Worm (Caenorhabditis elegans) whole organism, midembryonic: ENCODE measurements around the gene F58H1.6.

ENCODE experiments used
- T22C8.4 ChIP-seq: fragments of 200-800 bp; sonication (Bioruptor generic); IDR thresholded peaks from 2 replicates; pipeline ENCODE4 v1.3.6; 2022; ENCODE audit warnings: missing genetic modification characterization, missing compliant biosample characterization
- cog-1 ChIP-seq: sonication (generic microtip); optimal IDR thresholded peaks from 2 replicates; lab custom pipeline; 2016; ENCODE audit warnings: missing genetic modification characterization, missing compliant biosample characterization
- flt-1 ChIP-seq: fragments of 200-800 bp; sonication (Bioruptor generic); IDR thresholded peaks from 2 replicates; pipeline ENCODE4 v1.3.6; 2022; ENCODE audit warnings: missing genetic modification characterization, missing compliant biosample characterization
- klf-2 ChIP-seq: fragments of 200-800 bp; sonication (Bioruptor generic); conservative IDR thresholded peaks from 2 replicates; pipeline ENCODE4 v1.3.6; 2022; ENCODE audit warnings: missing genetic modification reagents, missing genetic modification characterization, missing compliant biosample characterization
- med-1 ChIP-seq: sonication (generic microtip); optimal IDR thresholded peaks from 2 replicates; lab custom pipeline; 2017; ENCODE audit warnings: missing genetic modification characterization, mild to moderate bottlenecking, missing compliant biosample characterization, antibody characterized with exemption, missing genetic modification reagents; ENCODE audit not compliant: insufficient read depth
- ref-1 ChIP-seq: fragments of 200-800 bp; sonication (Bioruptor generic); conservative IDR thresholded peaks from 2 replicates; pipeline ENCODE4 v1.3.6; 2022; ENCODE audit warnings: missing genetic modification reagents, missing genetic modification characterization, missing compliant biosample characterization
- tab-1 ChIP-seq: fragments of 200-800 bp; sonication (Bioruptor generic); IDR thresholded peaks from 2 replicates; pipeline ENCODE4 v1.3.6; 2022; ENCODE audit warnings: missing genetic modification characterization, missing compliant biosample characterization
- ztf-23 ChIP-seq: fragments of 200-800 bp; sonication (Bioruptor generic); IDR thresholded peaks from 2 replicates; pipeline ENCODE4 v1.3.6; 2022; ENCODE audit warnings: missing genetic modification reagents, missing genetic modification characterization, missing compliant biosample characterization
- ztf-29 ChIP-seq: fragments of 200-800 bp; sonication (Bioruptor generic); IDR thresholded peaks from 2 replicates; pipeline ENCODE4 v1.3.6; 2022; ENCODE audit warnings: missing genetic modification reagents, missing genetic modification characterization, missing compliant biosample characterization

F58H1.6 gene

ce11 chrV:11942325-11942724 is at the start of gene F58H1.6:
Gene F58H1.6 (plus strand): TSS chrV:11942625.
- no peak for TF ChIP-seq cog-1 (tag; lab: Kevin White, UChicago)
- no peak for TF ChIP-seq tab-1
- TF ChIP-seq ztf-29 (GFP tag; lab: Robert Waterston, UW) = no peak
- TF ChIP-seq T22C8.4 (GFP tag; lab: Robert Waterston, UW) = no peak
- no peak for TF ChIP-seq klf-2 (GFP tag; lab: Robert Waterston, UW)
- TF ChIP-seq ref-1 (GFP tag; lab: Robert Waterston, UW) = no peak

DNA sequence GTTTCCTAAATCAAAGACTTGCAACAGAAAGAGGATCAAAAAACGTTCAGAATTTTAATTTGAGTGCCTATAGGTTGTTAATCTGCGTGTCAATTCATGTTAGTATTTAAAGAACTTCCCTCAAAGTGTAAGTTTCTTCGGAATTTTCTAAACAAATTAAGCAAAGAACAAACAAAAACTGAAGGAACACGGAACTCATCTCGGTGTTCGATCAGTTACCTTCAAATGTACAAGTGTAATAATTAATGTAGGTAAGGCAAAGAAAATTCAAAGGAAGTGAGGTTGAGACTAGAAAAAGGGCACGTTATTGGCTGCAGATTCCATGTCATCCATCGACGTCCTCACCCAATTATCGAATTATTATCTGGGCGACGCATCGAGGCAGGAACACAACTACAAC is 48.5 kb upstream of the F58H1.6 start, which contains the start of gene K12G11.6:
K12G11.6 (plus strand) TSS at position 357 of the 400 bp plus-strand sequence.
- TF ChIP-seq klf-2 (GFP tag; lab: Robert Waterston, UW) (no peak), ztf-29 (GFP tag; lab: Robert Waterston, UW) (no peak), tab-1 (no peak), ztf-23 (GFP tag; lab: Robert Waterston, UW) (no peak), cog-1 (tag; lab: Kevin White, UChicago) (no peak), med-1 (no peak), T22C8.4 (GFP tag; lab: Robert Waterston, UW) (no peak), flt-1 (GFP tag; lab: Robert Waterston, UW) (no peak), ref-1 (GFP tag; lab: Robert Waterston, UW) (no peak)

DNA sequence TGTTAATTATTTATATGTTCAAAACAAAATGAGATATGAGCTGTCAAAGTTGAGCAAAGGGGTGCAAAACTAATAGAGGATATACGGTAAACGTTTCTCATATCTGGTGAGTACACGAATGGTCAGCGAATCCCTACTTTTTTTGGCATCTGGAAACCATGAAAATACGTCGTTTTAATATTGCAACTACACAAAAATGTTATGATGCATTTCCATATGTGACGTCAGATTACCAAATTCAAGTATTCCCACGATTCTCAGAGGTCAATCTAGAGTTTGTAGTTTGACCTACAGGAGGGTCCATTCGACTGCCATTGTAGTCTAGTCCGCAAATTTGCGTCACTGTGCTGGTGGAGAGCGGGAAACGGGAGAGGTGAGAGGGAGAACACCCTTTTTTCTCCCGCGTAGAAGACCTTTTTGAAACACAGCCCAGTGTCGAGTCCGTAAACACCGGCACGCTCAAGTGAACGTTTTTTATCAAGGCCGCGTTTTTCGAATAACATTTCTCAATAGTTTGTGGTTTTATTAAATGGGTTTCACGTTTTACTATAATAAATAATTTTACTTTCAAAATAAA is 46.0 kb upstream of the F58H1.6 start:
- TF ChIP-seq tab-1 (no peak), flt-1 (GFP tag; lab: Robert Waterston, UW) (peak; percentile 58; the same call in 1 of the 2 replicates), cog-1 (tag; lab: Kevin White, UChicago) (peak; percentile 29), ztf-23 (GFP tag; lab: Robert Waterston, UW) (0 out of 2 replicates have a peak, but pooled peaks have one; percentile 43), ztf-29 (GFP tag; lab: Robert Waterston, UW) (no peak)

DNA sequence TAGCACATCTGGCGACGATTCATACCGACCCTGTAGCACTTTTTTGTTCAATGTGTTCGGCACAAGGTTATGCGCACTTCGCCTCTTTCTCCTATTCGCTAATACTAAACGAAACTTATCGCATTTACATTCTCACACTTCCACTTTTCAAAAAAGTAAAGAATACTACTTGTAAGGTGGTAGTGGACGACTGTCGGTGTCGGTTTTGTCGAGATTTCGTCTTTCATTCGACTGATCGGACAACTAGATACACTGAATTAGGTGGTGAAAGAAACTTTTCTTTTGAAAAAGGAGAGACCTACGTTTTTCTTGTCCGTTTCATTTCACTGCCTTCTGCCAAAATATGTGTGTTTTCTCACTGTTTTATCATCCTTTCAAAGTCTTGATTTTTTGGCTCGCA is 44.8 kb upstream of the F58H1.6 start:
- TF ChIP-seq flt-1 (GFP tag; lab: Robert Waterston, UW) (no peak), cog-1 (tag; lab: Kevin White, UChicago) (no peak), ztf-29 (GFP tag; lab: Robert Waterston, UW) (no peak), ztf-23 (GFP tag; lab: Robert Waterston, UW) (no peak), tab-1 (no peak), ref-1 (GFP tag; lab: Robert Waterston, UW) (no peak)

DNA sequence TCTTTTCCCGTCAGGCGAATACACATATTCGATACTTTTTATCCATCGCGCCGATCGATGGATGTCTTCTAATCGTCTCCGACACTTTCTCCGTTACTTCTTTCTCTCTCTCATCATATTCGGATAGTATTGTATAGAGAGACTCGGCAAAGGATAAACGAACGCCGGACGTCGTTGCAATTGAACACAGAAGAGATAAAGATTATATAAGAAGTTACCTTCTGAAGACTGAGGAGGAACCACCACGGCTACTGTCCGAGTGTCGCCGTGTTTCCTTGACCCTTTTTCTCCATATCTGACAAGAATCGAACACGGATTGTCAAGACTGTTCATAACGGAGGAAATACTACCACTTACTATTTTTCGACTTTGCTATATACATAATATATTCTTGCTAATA is 43.3 kb upstream of the F58H1.6 start, which contains the start of gene sma-1:
sma-1 (plus strand) TSS at position 301 of the 400 bp plus-strand sequence.
- TF ChIP-seq ztf-29 (GFP tag; lab: Robert Waterston, UW) (no peak), ref-1 (GFP tag; lab: Robert Waterston, UW) (no peak), cog-1 (tag; lab: Kevin White, UChicago) (no peak), flt-1 (GFP tag; lab: Robert Waterston, UW) (no peak), klf-2 (GFP tag; lab: Robert Waterston, UW) (no peak), med-1 (no peak)

DNA sequence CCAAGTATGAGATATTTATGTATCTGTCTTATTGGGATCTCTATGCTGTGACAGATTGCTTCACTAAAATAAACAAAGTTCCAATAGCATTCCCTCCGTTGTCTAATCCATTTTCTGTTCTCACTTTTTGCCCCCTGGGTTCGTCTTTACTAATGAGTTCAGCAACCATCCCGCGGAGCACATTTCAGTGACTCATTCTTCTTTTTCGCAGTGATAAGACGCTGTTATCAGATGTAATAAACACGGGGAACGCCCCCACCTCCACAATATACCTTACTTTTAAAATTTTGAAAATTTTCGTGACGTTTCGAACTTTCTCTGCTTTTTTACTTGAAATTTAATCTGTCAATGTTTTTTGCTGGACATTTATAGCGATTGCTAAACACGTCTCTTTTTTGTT is 42.3 kb upstream of the F58H1.6 start:
- no peak for TF ChIP-seq ref-1 (GFP tag; lab: Robert Waterston, UW)
- TF ChIP-seq ztf-29 (GFP tag; lab: Robert Waterston, UW) = no peak
- TF ChIP-seq med-1 = no peak
- TF ChIP-seq klf-2 (GFP tag; lab: Robert Waterston, UW) = no peak
- no peak for TF ChIP-seq tab-1
- TF ChIP-seq ztf-23 (GFP tag; lab: Robert Waterston, UW) = no peak
- no peak for TF ChIP-seq T22C8.4 (GFP tag; lab: Robert Waterston, UW)
- no peak for TF ChIP-seq cog-1 (tag; lab: Kevin White, UChicago)
- no peak for TF ChIP-seq flt-1 (GFP tag; lab: Robert Waterston, UW)

DNA sequence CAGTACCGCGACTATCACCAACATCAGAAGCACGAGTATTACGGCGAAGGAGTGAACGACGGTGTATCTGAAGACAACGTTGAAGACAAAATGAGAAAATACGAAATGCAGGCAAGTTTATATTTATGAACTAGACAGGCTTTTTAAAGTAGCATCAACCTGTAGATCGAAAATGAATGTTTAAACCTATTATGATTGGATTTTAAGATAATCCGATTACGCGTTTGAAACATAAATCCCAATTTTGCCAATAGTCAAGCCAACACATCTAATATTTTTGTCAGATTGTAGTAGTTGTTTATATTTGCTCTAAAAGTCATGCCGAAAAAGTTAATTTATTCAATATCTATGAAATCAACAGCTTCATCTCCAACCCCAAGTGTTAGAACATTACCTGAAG is 41.2 kb upstream of the F58H1.6 start:
- no peak for TF ChIP-seq klf-2 (GFP tag; lab: Robert Waterston, UW)
- no peak for TF ChIP-seq med-1
- TF ChIP-seq ztf-23 (GFP tag; lab: Robert Waterston, UW) = no peak
- TF ChIP-seq cog-1 (tag; lab: Kevin White, UChicago) = no peak
- no peak for TF ChIP-seq ref-1 (GFP tag; lab: Robert Waterston, UW)
- TF ChIP-seq flt-1 (GFP tag; lab: Robert Waterston, UW) = no peak
- no peak for TF ChIP-seq T22C8.4 (GFP tag; lab: Robert Waterston, UW)
- TF ChIP-seq tab-1 = no peak
- no peak for TF ChIP-seq ztf-29 (GFP tag; lab: Robert Waterston, UW)

DNA sequence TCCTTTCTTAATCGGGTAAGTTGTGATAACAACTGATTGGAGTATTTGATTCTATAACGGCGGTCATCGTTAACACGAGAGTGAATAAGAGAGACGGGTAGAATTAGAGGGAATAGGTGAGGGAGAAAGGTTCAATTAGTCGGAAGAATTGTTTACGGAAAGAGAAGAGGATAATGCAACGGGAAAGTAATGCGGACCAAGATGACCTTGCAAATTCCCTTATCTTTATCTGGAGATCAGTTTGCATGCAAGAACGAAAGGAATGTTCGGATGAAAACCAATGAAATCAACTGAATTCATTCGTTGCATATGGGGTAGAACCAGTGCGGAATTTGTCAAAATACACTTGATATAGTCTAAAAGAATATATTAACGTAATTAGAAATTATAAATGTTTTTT is 40.3 kb upstream of the F58H1.6 start:
- TF ChIP-seq med-1 = no peak
- no peak for TF ChIP-seq klf-2 (GFP tag; lab: Robert Waterston, UW)
- TF ChIP-seq tab-1 = no peak
- TF ChIP-seq ztf-23 (GFP tag; lab: Robert Waterston, UW) = no peak
- TF ChIP-seq ztf-29 (GFP tag; lab: Robert Waterston, UW) = no peak
- TF ChIP-seq ref-1 (GFP tag; lab: Robert Waterston, UW) = no peak
- no peak for TF ChIP-seq cog-1 (tag; lab: Kevin White, UChicago)
- TF ChIP-seq T22C8.4 (GFP tag; lab: Robert Waterston, UW) = no peak
- TF ChIP-seq flt-1 (GFP tag; lab: Robert Waterston, UW) = no peak

- TF ChIP-seq T22C8.4 (GFP tag; lab: Robert Waterston, UW) (no peak), ztf-23 (GFP tag; lab: Robert Waterston, UW) (no peak), cog-1 (tag; lab: Kevin White, UChicago) (no peak), med-1 (no peak), ztf-29 (GFP tag; lab: Robert Waterston, UW) (no peak), flt-1 (GFP tag; lab: Robert Waterston, UW) (no peak), klf-2 (GFP tag; lab: Robert Waterston, UW) (no peak), tab-1 (no peak), ref-1 (GFP tag; lab: Robert Waterston, UW) (no peak)
Observed at ce11 chrV:11905977-11906376, 36.4 kb upstream of the F58H1.6 start.

- TF ChIP-seq tab-1 (no peak), cog-1 (tag; lab: Kevin White, UChicago) (no peak), T22C8.4 (GFP tag; lab: Robert Waterston, UW) (no peak), ztf-29 (GFP tag; lab: Robert Waterston, UW) (no peak), med-1 (no peak), ztf-23 (GFP tag; lab: Robert Waterston, UW) (no peak), ref-1 (GFP tag; lab: Robert Waterston, UW) (no peak), klf-2 (GFP tag; lab: Robert Waterston, UW) (no peak), flt-1 (GFP tag; lab: Robert Waterston, UW) (no peak)
Observed at ce11 chrV:11913283-11913682, 29.1 kb upstream of the F58H1.6 start.
